Fruit fly (Drosophila melanogaster) whole organism, embryonic: ENCODE results near the gene Exn.

Source experiments
- Aef1 ChIP-seq: fragments of 200-800 bp; sonication (Bioruptor generic); IDR thresholded peaks from 3 replicates; pipeline ENCODE4 v1.3.6; 2022; ENCODE audit warnings: missing biosample characterization, missing genetic modification characterization
- B-H1 ChIP-seq: fragments of 200-800 bp; sonication (Bioruptor generic); IDR thresholded peaks from 3 replicates; pipeline ENCODE4 v1.3.6; 2022; ENCODE audit warnings: missing biosample characterization, missing genetic modification characterization
- CG10654 ChIP-seq: fragments of 200-800 bp; sonication (Bioruptor generic); optimal IDR thresholded peaks from 2 replicates; lab custom pipeline; 2016; ENCODE audit warnings: missing biosample characterization, missing genetic modification characterization
- CG11398 ChIP-seq: fragments of 200-800 bp; sonication (Bioruptor generic); optimal IDR thresholded peaks from 2 replicates; lab custom pipeline; 2016; ENCODE audit warnings: missing biosample characterization, missing genetic modification characterization
- CG12104 ChIP-seq: fragments of 200-800 bp; sonication (Bioruptor generic); optimal IDR thresholded peaks from 3 replicates; lab custom pipeline; 2016; ENCODE audit warnings: missing biosample characterization, missing genetic modification characterization
- CG12155 ChIP-seq: fragments of 200-800 bp; sonication (Bioruptor generic); optimal IDR thresholded peaks from 3 replicates; lab custom pipeline; 2016; ENCODE audit warnings: missing biosample characterization, missing genetic modification characterization
- CG13424 ChIP-seq: fragments of 200-800 bp; sonication (Bioruptor generic); optimal IDR thresholded peaks from 2 replicates; lab custom pipeline; 2019; ENCODE audit warnings: missing biosample characterization, mild to moderate bottlenecking, missing genetic modification characterization, moderate library complexity
- CG14014 ChIP-seq: fragments of 200-800 bp; sonication (Bioruptor generic); IDR thresholded peaks from 2 replicates; pipeline ENCODE4 v1.3.6; 2022; ENCODE audit warnings: missing biosample characterization, missing genetic modification characterization
- CG14441 ChIP-seq: fragments of 200-800 bp; sonication (Bioruptor generic); IDR thresholded peaks from 2 replicates; pipeline ENCODE4 v1.3.6; 2022; ENCODE audit warnings: missing biosample characterization, missing genetic modification characterization
- CG14965 ChIP-seq: fragments of 200-800 bp; sonication (Bioruptor generic); optimal IDR thresholded peaks from 2 replicates; lab custom pipeline; 2016; ENCODE audit warnings: missing biosample characterization, missing genetic modification characterization, borderline replicate concordance
- CG15514 ChIP-seq: fragments of 200-800 bp; sonication (Bioruptor generic); optimal IDR thresholded peaks from 3 replicates; lab custom pipeline; 2017; ENCODE audit warnings: missing biosample characterization, missing genetic modification characterization, mild to moderate bottlenecking, moderate library complexity, missing genetic modification reagents
- CG16863 ChIP-seq: fragments of 200-800 bp; sonication (Bioruptor generic); optimal IDR thresholded peaks from 3 replicates; lab custom pipeline; 2016; ENCODE audit warnings: missing biosample characterization, missing genetic modification characterization
- CG17361 ChIP-seq: fragments of 200-800 bp; sonication (Bioruptor generic); IDR thresholded peaks from 3 replicates; pipeline ENCODE4 v1.3.6; 2022; ENCODE audit warnings: missing biosample characterization, missing genetic modification characterization
- CG2116 ChIP-seq: fragments of 200-800 bp; sonication (Bioruptor generic); optimal IDR thresholded peaks from 3 replicates; lab custom pipeline; 2018; ENCODE audit warnings: missing biosample characterization, mild to moderate bottlenecking, missing genetic modification characterization
- CG30020 ChIP-seq: fragments of 200-800 bp; optimal IDR thresholded peaks from 2 replicates; lab custom pipeline; 2019; ENCODE audit warnings: missing biosample characterization, mild to moderate bottlenecking, missing genetic modification characterization, moderate library complexity
- CG33557 ChIP-seq: fragments of 200-800 bp; sonication (Bioruptor generic); optimal IDR thresholded peaks from 2 replicates; lab custom pipeline; 2019; ENCODE audit warnings: missing biosample characterization, mild to moderate bottlenecking, missing genetic modification characterization, moderate library complexity
- CG42726 ChIP-seq: fragments of 200-800 bp; sonication (Bioruptor generic); IDR thresholded peaks from 2 replicates; pipeline ENCODE4 v1.3.6; 2022; ENCODE audit warnings: missing biosample characterization, missing genetic modification characterization; ENCODE audit not compliant: partially characterized antibody
- CG4617 ChIP-seq: fragments of 200-800 bp; sonication (Bioruptor generic); optimal IDR thresholded peaks from 3 replicates; lab custom pipeline; 2016; ENCODE audit warnings: missing biosample characterization, missing genetic modification characterization, borderline replicate concordance
- CG6854 ChIP-seq: fragments of 200-800 bp; sonication (Bioruptor generic); optimal IDR thresholded peaks from 3 replicates; lab custom pipeline; 2017; ENCODE audit warnings: missing biosample characterization, mild to moderate bottlenecking, missing genetic modification characterization
- CG7928 ChIP-seq: fragments of 200-800 bp; sonication (Bioruptor generic); optimal IDR thresholded peaks from 2 replicates; lab custom pipeline; 2017; ENCODE audit warnings: missing biosample characterization, mild to moderate bottlenecking, missing genetic modification characterization
- CG8924 ChIP-seq: fragments of 200-800 bp; optimal IDR thresholded peaks from 3 replicates; lab custom pipeline; 2019; ENCODE audit warnings: missing biosample characterization, mild to moderate bottlenecking, missing genetic modification characterization, moderate library complexity
- CG9215 ChIP-seq: fragments of 200-800 bp; sonication (Bioruptor generic); IDR thresholded peaks from 2 replicates; pipeline ENCODE4 v1.3.6; 2022; ENCODE audit warnings: missing biosample characterization, missing genetic modification characterization
- CG9797 ChIP-seq: fragments of 200-800 bp; sonication (Bioruptor generic); optimal IDR thresholded peaks from 3 replicates; lab custom pipeline; 2018; ENCODE audit warnings: missing biosample characterization, mild to moderate bottlenecking, missing genetic modification characterization
- CHES-1-like ChIP-seq: fragments of 200-800 bp; sonication (Bioruptor generic); optimal IDR thresholded peaks from 2 replicates; lab custom pipeline; 2016; ENCODE audit warnings: missing biosample characterization, missing genetic modification characterization
- CTCF ChIP-seq: fragments of 200-800 bp; sonication (Bioruptor generic); optimal IDR thresholded peaks from 2 replicates; lab custom pipeline; 2017; ENCODE audit warnings: missing biosample characterization, mild to moderate bottlenecking, missing genetic modification characterization, moderate library complexity
- E2f2 ChIP-seq: fragments of 200-800 bp; sonication (Bioruptor generic); IDR thresholded peaks from 2 replicates; pipeline ENCODE4 v1.3.6; 2022; ENCODE audit warnings: missing biosample characterization, missing genetic modification characterization
- Fer3 ChIP-seq: fragments of 200-800 bp; sonication (Bioruptor generic); optimal IDR thresholded peaks from 2 replicates; lab custom pipeline; 2018; ENCODE audit warnings: missing biosample characterization, mild to moderate bottlenecking, missing genetic modification characterization, moderate library complexity
- HLH4C ChIP-seq: fragments of 200-800 bp; sonication (Bioruptor generic); IDR thresholded peaks from 3 replicates; pipeline ENCODE4 v1.3.6; 2022; ENCODE audit warnings: missing biosample characterization, missing genetic modification characterization; ENCODE audit not compliant: partially characterized antibody
- HLHmδ ChIP-seq: fragments of 200-800 bp; sonication (Bioruptor generic); optimal IDR thresholded peaks from 2 replicates; lab custom pipeline; 2018; ENCODE audit warnings: missing biosample characterization, mild to moderate bottlenecking, missing genetic modification characterization, moderate library complexity
- Med ChIP-seq: fragments of 200-800 bp; sonication (Bioruptor generic); peaks from one replicate; lab custom pipeline; 2016; ENCODE audit warnings: missing biosample characterization, missing genetic modification characterization, mild to moderate bottlenecking, inconsistent platforms, moderate library complexity
- Ssrp ChIP-seq: fragments of 200-800 bp; sonication (Bioruptor generic); optimal IDR thresholded peaks from 2 replicates; lab custom pipeline; 2018; ENCODE audit warnings: missing biosample characterization, mild to moderate bottlenecking, missing genetic modification characterization, moderate library complexity
- amos ChIP-seq: fragments of 200-800 bp; sonication (Bioruptor generic); IDR thresholded peaks from 2 replicates; pipeline ENCODE4 v1.3.6; 2022; ENCODE audit warnings: missing biosample characterization, missing genetic modification characterization; ENCODE audit not compliant: partially characterized antibody
- chif ChIP-seq, 2 experiments: fragments of 200-800 bp; sonication (Bioruptor generic); optimal IDR thresholded peaks; 3 replicates each; lab custom pipeline; 2016; ENCODE audit warnings: missing biosample characterization in 2 of 2, missing genetic modification characterization in 2 of 2
- crol ChIP-seq: fragments of 200-800 bp; sonication (Bioruptor generic); IDR thresholded peaks from 2 replicates; pipeline ENCODE4 v1.3.6; 2022; ENCODE audit warnings: missing biosample characterization, missing genetic modification characterization
- dati ChIP-seq: fragments of 200-800 bp; sonication (Bioruptor generic); IDR thresholded peaks from 2 replicates; pipeline ENCODE4 v1.3.6; 2022; ENCODE audit warnings: missing biosample characterization, missing genetic modification characterization
- eve ChIP-seq, 2 experiments: fragments of >200 bp; optimal IDR thresholded peaks; 2 replicates each; lab custom pipeline; 2017; ENCODE audit warnings: missing biosample characterization in 2 of 2, missing genetic modification characterization in 2 of 2
- exex ChIP-seq: fragments of 200-800 bp; sonication (Bioruptor generic); optimal IDR thresholded peaks from 4 replicates; lab custom pipeline; 2018; ENCODE audit warnings: missing biosample characterization, mild to moderate bottlenecking, missing genetic modification characterization, moderate library complexity
- fd64A ChIP-seq: fragments of 200-800 bp; sonication (Bioruptor generic); optimal IDR thresholded peaks from 3 replicates; lab custom pipeline; 2018; ENCODE audit warnings: missing biosample characterization, mild to moderate bottlenecking, missing genetic modification characterization
- fd96Cb ChIP-seq: fragments of 200-800 bp; sonication (Bioruptor generic); optimal IDR thresholded peaks from 2 replicates; lab custom pipeline; 2018; ENCODE audit warnings: missing biosample characterization, mild to moderate bottlenecking, missing genetic modification characterization, moderate library complexity
- jumu ChIP-seq: fragments of 200-800 bp; sonication (Bioruptor generic); optimal IDR thresholded peaks from 3 replicates; lab custom pipeline; 2016; ENCODE audit warnings: missing biosample characterization, missing genetic modification characterization
- p53 ChIP-seq: fragments of 200-800 bp; sonication (Bioruptor generic); optimal IDR thresholded peaks from 2 replicates; lab custom pipeline; 2016; ENCODE audit warnings: missing biosample characterization, missing genetic modification characterization
- pho ChIP-seq: fragments of 200-800 bp; sonication (Bioruptor generic); optimal IDR thresholded peaks from 2 replicates; lab custom pipeline; 2016; ENCODE audit warnings: missing biosample characterization, missing genetic modification characterization
- pita ChIP-seq: fragments of 200-800 bp; sonication (Bioruptor generic); optimal IDR thresholded peaks from 2 replicates; lab custom pipeline; 2017; ENCODE audit warnings: missing biosample characterization, mild to moderate bottlenecking, missing genetic modification characterization
- pros ChIP-seq: fragments of 200-800 bp; sonication (Bioruptor generic); optimal IDR thresholded peaks from 3 replicates; lab custom pipeline; 2019; ENCODE audit warnings: missing biosample characterization, mild to moderate bottlenecking, missing genetic modification characterization, moderate library complexity
- pzg ChIP-seq: fragments of 200-800 bp; sonication (Bioruptor generic); optimal IDR thresholded peaks from 3 replicates; lab custom pipeline; 2018; ENCODE audit warnings: missing biosample characterization, mild to moderate bottlenecking, missing genetic modification characterization, moderate library complexity
- slp2 ChIP-seq: fragments of 200-800 bp; sonication (Bioruptor generic); optimal IDR thresholded peaks from 2 replicates; lab custom pipeline; 2016; ENCODE audit warnings: missing biosample characterization, missing genetic modification characterization
- stwl ChIP-seq: fragments of 200-800 bp; sonication (Bioruptor generic); optimal IDR thresholded peaks from 3 replicates; lab custom pipeline; 2018; ENCODE audit warnings: missing biosample characterization, mild to moderate bottlenecking, missing genetic modification characterization, moderate library complexity
- vfl ChIP-seq: fragments of 200-800 bp; sonication (Bioruptor generic); optimal IDR thresholded peaks from 2 replicates; lab custom pipeline; 2016; ENCODE audit warnings: missing biosample characterization, missing genetic modification characterization
- z ChIP-seq: fragments of 200-800 bp; sonication (Bioruptor generic); IDR thresholded peaks from 3 replicates; pipeline ENCODE4 v1.3.6; 2022; ENCODE audit warnings: missing biosample characterization, missing genetic modification characterization

Gene Exn

dm6 chr3L:17015663-17016575 lies 46.1 kb downstream of the Exn start, which contains the start of the genes CG6664 and CG7728 (continued):
- TF ChIP-seq CG14014 (GFP tag; lab: Robert Waterston, UW) = peak; percentile 25
- no peak for TF ChIP-seq eve (GFP tag; optimal IDR thresholded peaks at IDR 0.05; lab: Kevin White, UChicago)
- TF ChIP-seq chif (GFP tag; optimal IDR thresholded peaks at IDR 0.05; lab: Kevin White, UChicago) = peak; percentile 35 to 51
- TF ChIP-seq CG33557 (GFP tag; lab: Kevin White, UChicago) = peak; percentile 55
- peak; percentile 24 for TF ChIP-seq stwl (tag; lab: Kevin White, UChicago)
- TF ChIP-seq E2f2 = peak; percentile 72
- peak; percentile 38 for TF ChIP-seq Ssrp
- TF ChIP-seq B-H1 (GFP tag; lab: Robert Waterston, UW) = 0 out of 3 replicates have a peak, but pooled peaks have one; percentile 13
- peak; percentile 45; the same call in 2 of the 3 replicates for TF ChIP-seq HLH4C (GFP tag; lab: Robert Waterston, UW)
- TF ChIP-seq fd64A (GFP tag; lab: Kevin White, UChicago) = no peak
- TF ChIP-seq CG7928 (GFP tag; lab: Kevin White, UChicago) = peak; percentile 91
- TF ChIP-seq CG8924 (tag; lab: Kevin White, UChicago) = peak; percentile 47
- peak; percentile 20 for TF ChIP-seq fd96Cb (tag; lab: Kevin White, UChicago)
- TF ChIP-seq slp2 (GFP tag; lab: Kevin White, UChicago) = peak; percentile 18
- peak; percentile 78 for TF ChIP-seq CG17361 (GFP tag; lab: Robert Waterston, UW)
- peak; percentile 52 for TF ChIP-seq CG12104 (GFP tag; lab: Kevin White, UChicago)
- TF ChIP-seq jumu (GFP tag; lab: Kevin White, UChicago) = peak; percentile 29
- no peak for TF ChIP-seq HLHmδ (GFP tag; lab: Kevin White, UChicago)
- TF ChIP-seq CG42726 = 0 out of 2 replicates have a peak, but pooled peaks have one; percentile 47
- peak; percentile 68 for TF ChIP-seq CG13424
- no peak for TF ChIP-seq z (GFP tag; lab: Robert Waterston, UW)
- TF ChIP-seq pros (GFP tag; lab: Kevin White, UChicago) = no peak
- no peak for TF ChIP-seq CG11398 (GFP tag; lab: Kevin White, UChicago)
- peak; percentile 42 for TF ChIP-seq CG2116 (GFP tag; lab: Kevin White, UChicago)
- peak; percentile 51 for TF ChIP-seq pzg (GFP tag; lab: Kevin White, UChicago)
- TF ChIP-seq CG9797 (GFP tag; lab: Kevin White, UChicago) = peak; percentile 64
- TF ChIP-seq CG9215 = peak; percentile 46
- peak; percentile 60; the same call in 1 of the 2 replicates for TF ChIP-seq amos (GFP tag; lab: Robert Waterston, UW)
- peak; percentile 35 for TF ChIP-seq vfl
- TF ChIP-seq CG14965 (GFP tag; lab: Kevin White, UChicago) = no peak
- TF ChIP-seq Aef1 (GFP tag; lab: Robert Waterston, UW) = peak; percentile 54; the same call in 2 of the 3 replicates
- TF ChIP-seq exex = no peak
- peak; percentile 25 for TF ChIP-seq CG15514 (GFP tag; lab: Kevin White, UChicago)
- no peak for TF ChIP-seq CTCF (GFP tag; lab: Kevin White, UChicago)
- TF ChIP-seq p53 (GFP tag; lab: Kevin White, UChicago) = no peak
- peak; percentile 20 for TF ChIP-seq CG16863 (GFP tag; lab: Kevin White, UChicago)
- no peak for TF ChIP-seq CHES-1-like
- TF ChIP-seq CG30020 (tag; lab: Kevin White, UChicago) = peak; percentile 45
- no peak for TF ChIP-seq dati
- peak; percentile 35 for TF ChIP-seq CG12155
- peak; percentile 16 for TF ChIP-seq CG10654 (GFP tag; lab: Kevin White, UChicago)
- TF ChIP-seq CG6854 (GFP tag; lab: Kevin White, UChicago) = no peak
- no peak for TF ChIP-seq Fer3 (tag; lab: Kevin White, UChicago)
- no peak for TF ChIP-seq pita (GFP tag; lab: Kevin White, UChicago)
- TF ChIP-seq CG4617 = peak; percentile 87
- TF ChIP-seq pho (GFP tag; lab: Kevin White, UChicago) = peak; percentile 53
- TF ChIP-seq CG14441 (GFP tag; lab: Robert Waterston, UW) = peak; percentile 51
- peak; percentile 96 for TF ChIP-seq crol (GFP tag; lab: Robert Waterston, UW)
- TF ChIP-seq Med (GFP tag; lab: Kevin White, UChicago) = peak; percentile 79
